Worm (Caenorhabditis elegans) whole organism, early embryonic: Measurements from ENCODE around the gene parn-2.

Experiments used
- ceh-13 ChIP-seq: fragments of 200-800 bp; sonication (Bioruptor generic); optimal IDR thresholded peaks from 2 replicates; lab custom pipeline; 2018; ENCODE audit warnings: mild to moderate bottlenecking, missing genetic modification characterization, missing compliant biosample characterization
- sea-1 ChIP-seq: fragments of 200-800 bp; sonication (Bioruptor generic); conservative IDR thresholded peaks from 2 replicates; pipeline ENCODE4 v1.3.6; 2022; ENCODE audit warnings: missing genetic modification characterization, missing compliant biosample characterization
- tra-4 ChIP-seq: sonication (generic microtip); optimal IDR thresholded peaks from 2 replicates; lab custom pipeline; 2017; ENCODE audit warnings: missing genetic modification characterization, missing compliant biosample characterization

- TF ChIP-seq ceh-13 (GFP tag; lab: Kevin White, UChicago) (no peak), tra-4 (no peak), sea-1 (GFP tag; lab: Robert Waterston, UW) (no peak)
Measured at ce11 chrII:12263971-12264554, 7.6 kb upstream of the parn-2 start, which contains the start of gene faxc-1.
